Worm (Caenorhabditis elegans): ENCODE data around the gene unc-24.

Gene unc-24

DNA sequence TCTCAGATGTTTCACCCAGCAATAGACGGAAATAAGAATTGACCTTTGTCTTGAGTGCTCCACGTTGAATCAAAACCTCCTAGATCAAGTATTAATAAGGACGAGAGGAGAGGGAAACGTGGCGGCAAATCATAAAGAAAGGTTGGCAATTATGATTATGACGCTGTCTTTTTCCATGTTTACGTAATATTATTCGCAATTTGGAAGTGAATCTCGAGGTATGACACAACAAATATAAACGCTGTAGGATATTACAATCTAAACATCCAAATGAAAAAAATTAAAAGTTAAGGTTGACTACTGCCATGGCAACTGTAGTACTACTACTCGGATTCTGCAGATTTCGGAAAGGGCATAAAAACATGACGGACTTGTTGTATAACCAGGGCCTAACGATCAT, 26.5 kb downstream of the unc-24 start:
- TF ChIP-seq med-1 (GFP tag; optimal IDR thresholded peaks at IDR 0.05; ENCODE audit: insufficient read depth): no peak
- no peak for TF ChIP-seq ztf-29 (GFP tag; IDR thresholded peaks at IDR 0.05)
- no peak for TF ChIP-seq cog-1 (tag; optimal IDR thresholded peaks at IDR 0.05)
- no peak for TF ChIP-seq tab-1 (GFP tag; IDR thresholded peaks at IDR 0.05)
- TF ChIP-seq klf-2 (GFP tag; conservative IDR thresholded peaks at IDR 0.05): no peak
- TF ChIP-seq ref-1 (GFP tag; conservative IDR thresholded peaks at IDR 0.05): no peak
- no peak for TF ChIP-seq flt-1 (GFP tag; IDR thresholded peaks at IDR 0.05)
- no peak for TF ChIP-seq ztf-23 (GFP tag; IDR thresholded peaks at IDR 0.05)
- no peak for TF ChIP-seq T22C8.4 (GFP tag; IDR thresholded peaks at IDR 0.05)

DNA sequence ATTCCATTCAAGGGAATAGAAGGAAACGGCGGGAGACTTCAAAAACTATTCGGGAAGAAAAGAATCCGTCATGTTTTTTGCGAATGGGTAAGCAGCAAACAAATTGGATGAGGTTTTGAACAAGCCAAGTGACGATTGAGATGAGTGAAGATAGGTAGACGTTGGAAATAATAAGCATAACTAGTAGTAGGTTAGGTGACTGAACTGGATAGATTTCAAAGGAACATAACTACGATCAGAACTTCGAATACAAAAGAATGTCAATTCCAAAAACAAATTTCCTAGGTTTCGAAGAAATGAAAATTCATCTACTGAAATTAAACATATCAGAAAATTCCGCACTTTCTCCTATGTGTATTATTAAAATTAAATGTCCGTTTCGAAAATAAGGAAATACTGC, 27.9 kb downstream of the unc-24 start:
- TF ChIP-seq ztf-23 (GFP tag; IDR thresholded peaks at IDR 0.05) (no peak), med-1 (GFP tag; optimal IDR thresholded peaks at IDR 0.05; ENCODE audit: insufficient read depth) (no peak), flt-1 (GFP tag; IDR thresholded peaks at IDR 0.05) (no peak), ref-1 (GFP tag; conservative IDR thresholded peaks at IDR 0.05) (no peak), ztf-29 (GFP tag; IDR thresholded peaks at IDR 0.05) (no peak), cog-1 (tag; optimal IDR thresholded peaks at IDR 0.05) (no peak), klf-2 (GFP tag; conservative IDR thresholded peaks at IDR 0.05) (no peak), tab-1 (GFP tag; IDR thresholded peaks at IDR 0.05) (no peak)

DNA sequence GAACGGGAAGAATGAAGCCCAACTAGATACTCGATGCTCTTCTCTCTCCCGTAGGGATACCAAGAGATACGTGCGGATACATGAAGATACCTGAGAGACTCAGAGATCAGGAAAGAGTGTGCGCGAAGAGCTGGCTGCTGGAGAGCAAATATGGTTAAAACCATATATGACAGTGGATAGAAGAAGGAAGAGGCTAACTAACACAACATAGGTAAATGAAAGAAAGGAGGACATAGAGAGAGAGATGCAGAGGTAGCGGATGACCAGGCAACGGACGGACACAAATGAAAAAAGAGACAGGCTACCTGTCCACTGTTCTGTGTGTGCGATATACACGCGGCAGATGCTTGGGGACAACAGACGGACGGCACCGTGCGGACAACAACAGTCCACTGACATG, 28.5 kb downstream of the unc-24 start:
- TF ChIP-seq med-1 (GFP tag; optimal IDR thresholded peaks at IDR 0.05; ENCODE audit: insufficient read depth): no peak
- TF ChIP-seq flt-1 (GFP tag; IDR thresholded peaks at IDR 0.05): peak; percentile 42; the same call in 1 of the 2 replicates
- TF ChIP-seq ztf-29 (GFP tag; IDR thresholded peaks at IDR 0.05): no peak
- no peak for TF ChIP-seq tab-1 (GFP tag; IDR thresholded peaks at IDR 0.05)
- TF ChIP-seq T22C8.4 (GFP tag; IDR thresholded peaks at IDR 0.05): no peak
- no peak for TF ChIP-seq ref-1 (GFP tag; conservative IDR thresholded peaks at IDR 0.05)
- TF ChIP-seq klf-2 (GFP tag; conservative IDR thresholded peaks at IDR 0.05): no peak

DNA sequence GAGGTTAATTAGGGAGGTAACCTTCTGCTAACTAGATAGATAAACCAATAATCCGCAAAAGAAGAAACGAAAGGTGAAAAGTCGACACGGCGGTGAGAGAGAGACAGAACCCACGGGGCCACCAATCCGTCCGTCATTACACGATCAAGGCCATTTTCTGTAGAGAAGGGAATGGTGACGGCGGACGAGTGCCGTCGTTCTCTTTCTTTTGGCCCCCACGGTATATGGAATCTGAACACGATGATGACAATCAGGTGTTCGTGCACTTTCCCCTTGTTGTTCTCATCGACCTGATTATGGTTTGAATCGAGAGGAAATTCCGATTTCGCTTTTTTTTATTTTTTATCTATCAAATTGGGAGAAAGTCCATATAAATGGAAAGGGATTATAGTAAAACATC, 29.7 kb downstream of the unc-24 start:
- TF ChIP-seq flt-1 (GFP tag; IDR thresholded peaks at IDR 0.05) (no peak), med-1 (GFP tag; optimal IDR thresholded peaks at IDR 0.05; ENCODE audit: insufficient read depth) (no peak), tab-1 (GFP tag; IDR thresholded peaks at IDR 0.05) (no peak), ztf-29 (GFP tag; IDR thresholded peaks at IDR 0.05) (no peak), klf-2 (GFP tag; conservative IDR thresholded peaks at IDR 0.05) (no peak), ref-1 (GFP tag; conservative IDR thresholded peaks at IDR 0.05) (no peak), ztf-23 (GFP tag; IDR thresholded peaks at IDR 0.05) (no peak), T22C8.4 (GFP tag; IDR thresholded peaks at IDR 0.05) (no peak), cog-1 (tag; optimal IDR thresholded peaks at IDR 0.05) (no peak)

DNA sequence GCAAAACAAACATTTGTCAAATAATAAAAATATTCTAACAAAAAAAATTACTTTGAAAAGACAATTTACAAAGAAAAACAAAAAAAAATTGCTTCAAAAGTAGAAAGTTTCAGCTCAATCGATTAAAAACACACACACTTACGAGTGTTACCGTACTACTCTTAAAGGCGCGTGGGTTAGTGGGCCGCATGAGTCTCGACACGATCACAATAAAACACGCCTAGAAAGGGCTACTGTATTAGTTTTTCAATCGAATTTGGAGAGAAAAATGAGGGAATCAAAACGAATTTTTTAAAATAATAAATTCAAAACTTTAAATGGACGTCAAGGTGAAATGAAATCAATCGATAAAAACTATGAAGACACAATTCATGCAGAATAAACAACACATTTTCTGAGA, 30.9 kb downstream of the unc-24 start:
- TF ChIP-seq ztf-29 (GFP tag; IDR thresholded peaks at IDR 0.05): no peak
- no peak for TF ChIP-seq cog-1 (tag; optimal IDR thresholded peaks at IDR 0.05)
- no peak for TF ChIP-seq med-1 (GFP tag; optimal IDR thresholded peaks at IDR 0.05; ENCODE audit: insufficient read depth)

DNA sequence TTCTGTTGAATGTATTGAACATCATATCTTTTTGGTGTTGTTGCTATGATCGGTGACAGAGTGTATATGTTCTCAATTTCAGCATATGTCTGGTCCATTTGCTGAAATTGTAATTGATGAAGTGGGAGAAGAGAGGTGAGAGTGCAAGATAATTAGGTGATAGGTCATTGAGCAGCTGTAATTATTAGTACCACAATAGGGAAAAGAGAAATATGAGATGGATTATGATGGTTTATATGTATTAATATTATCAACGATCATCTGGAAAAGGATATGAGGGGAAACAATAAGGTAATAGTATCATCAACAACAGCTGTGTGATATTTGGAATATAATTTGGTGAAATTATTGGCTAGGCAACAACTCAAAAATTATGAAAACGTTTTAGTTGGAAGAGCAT, 32.7 kb downstream of the unc-24 start, which contains the start of gene Y42H9B.3:
Y42H9B.3 (minus strand) TSS at position 101 of the 400 bp plus-strand sequence.
- TF ChIP-seq med-1 (GFP tag; optimal IDR thresholded peaks at IDR 0.05; ENCODE audit: insufficient read depth) (no peak), cog-1 (tag; optimal IDR thresholded peaks at IDR 0.05) (no peak), klf-2 (GFP tag; conservative IDR thresholded peaks at IDR 0.05) (no peak), ztf-23 (GFP tag; IDR thresholded peaks at IDR 0.05) (no peak), ref-1 (GFP tag; conservative IDR thresholded peaks at IDR 0.05) (no peak), tab-1 (GFP tag; IDR thresholded peaks at IDR 0.05) (no peak), T22C8.4 (GFP tag; IDR thresholded peaks at IDR 0.05) (no peak), flt-1 (GFP tag; IDR thresholded peaks at IDR 0.05) (no peak), ztf-29 (GFP tag; IDR thresholded peaks at IDR 0.05) (no peak)

DNA sequence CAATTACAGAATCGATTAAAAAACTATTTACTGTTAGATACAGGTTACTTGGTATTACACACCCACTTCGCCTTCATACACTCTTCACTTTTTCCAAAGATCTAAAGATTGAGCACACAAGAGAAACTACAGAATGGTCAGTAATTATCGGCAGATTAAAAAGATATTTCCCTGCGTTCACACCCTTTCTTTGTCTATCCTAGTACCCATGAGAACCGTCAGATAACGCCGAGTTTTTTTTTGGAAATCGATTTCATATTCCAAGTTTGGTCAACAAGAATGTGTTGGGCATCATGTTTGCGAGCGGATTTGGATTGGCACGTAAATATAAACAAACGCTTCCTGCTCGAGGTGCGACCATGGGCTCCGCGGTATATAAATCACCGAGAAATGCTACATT, 34.2 kb downstream of the unc-24 start, which contains the start of gene C26B2.8:
C26B2.8 (plus strand) TSS at position 301 of the 400 bp plus-strand sequence.
- TF ChIP-seq klf-2 (GFP tag; conservative IDR thresholded peaks at IDR 0.05): no peak
- no peak for TF ChIP-seq T22C8.4 (GFP tag; IDR thresholded peaks at IDR 0.05)
- TF ChIP-seq tab-1 (GFP tag; IDR thresholded peaks at IDR 0.05): no peak
- TF ChIP-seq ztf-23 (GFP tag; IDR thresholded peaks at IDR 0.05): no peak
- no peak for TF ChIP-seq ztf-29 (GFP tag; IDR thresholded peaks at IDR 0.05)
- no peak for TF ChIP-seq flt-1 (GFP tag; IDR thresholded peaks at IDR 0.05)
- TF ChIP-seq med-1 (GFP tag; optimal IDR thresholded peaks at IDR 0.05; ENCODE audit: insufficient read depth): no peak
- no peak for TF ChIP-seq ref-1 (GFP tag; conservative IDR thresholded peaks at IDR 0.05)
- TF ChIP-seq cog-1 (tag; optimal IDR thresholded peaks at IDR 0.05): no peak

DNA sequence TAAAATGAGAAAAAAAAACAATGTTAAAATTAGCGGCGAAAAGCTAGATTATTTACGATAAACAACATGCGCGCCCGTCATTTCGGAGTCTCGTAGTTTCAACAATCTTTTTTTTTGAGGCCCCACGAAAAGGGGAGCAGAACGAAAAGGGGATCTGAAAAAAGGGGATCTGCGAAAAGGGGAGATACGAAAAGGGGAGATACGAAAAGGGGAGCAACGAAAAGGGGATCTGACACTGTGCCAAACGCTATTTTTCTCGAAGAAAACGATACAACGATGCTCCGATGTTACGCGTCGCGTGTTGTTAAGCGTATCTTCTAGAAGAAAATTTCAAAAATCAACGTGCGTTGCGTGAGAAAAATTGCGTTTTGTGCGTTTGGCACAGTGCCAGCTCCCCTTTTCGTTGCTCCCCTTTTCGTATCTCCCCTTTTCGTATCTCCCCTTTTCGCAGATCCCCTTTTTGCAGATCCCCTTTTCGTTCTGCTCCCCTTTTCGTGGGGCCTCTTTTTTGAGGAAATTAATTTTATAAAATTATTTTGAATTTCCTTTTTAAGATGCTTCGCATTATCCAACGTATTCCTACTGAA, 36.1 kb downstream of the unc-24 start, which contains the start of gene C26B2.7:
C26B2.7 (plus strand) TSS at position 549 of the 587 bp plus-strand sequence.
- peak; percentile 48; the same call in 1 of the 2 replicates for TF ChIP-seq tab-1 (GFP tag; IDR thresholded peaks at IDR 0.05)
- TF ChIP-seq ref-1 (GFP tag; conservative IDR thresholded peaks at IDR 0.05): 0 out of 2 replicates have a peak, but pooled peaks have one; percentile 40
- peak; percentile 82 for TF ChIP-seq flt-1 (GFP tag; IDR thresholded peaks at IDR 0.05)
- peak; percentile 12 for TF ChIP-seq cog-1 (tag; optimal IDR thresholded peaks at IDR 0.05)
- TF ChIP-seq ztf-23 (GFP tag; IDR thresholded peaks at IDR 0.05): peak; percentile 73
- peak; percentile 80 for TF ChIP-seq klf-2 (GFP tag; conservative IDR thresholded peaks at IDR 0.05)
- TF ChIP-seq ztf-29 (GFP tag; IDR thresholded peaks at IDR 0.05): peak; percentile 57; the same call in 1 of the 2 replicates

DNA sequence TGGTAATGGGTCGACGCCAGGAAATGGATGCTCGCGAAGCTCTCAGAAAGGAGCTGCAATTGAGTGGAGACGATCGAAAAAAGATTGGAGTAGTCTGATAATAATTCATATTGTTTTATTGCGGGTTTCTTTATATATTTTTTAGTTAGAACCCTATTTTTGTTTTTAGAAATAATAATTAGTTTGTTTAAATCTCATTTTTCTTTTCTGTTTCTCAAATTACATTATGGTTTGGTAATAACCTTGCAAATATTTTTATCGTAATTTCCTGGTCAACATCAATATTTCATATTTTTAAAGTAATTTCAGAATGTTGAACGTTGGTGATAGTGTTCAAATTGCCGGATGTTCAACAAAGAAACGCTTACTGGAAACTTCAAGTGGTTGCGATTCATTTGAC, 37.0 kb downstream of the unc-24 start, which contains the start of gene elpc-4:
elpc-4 (plus strand) TSS at position 301 of the 400 bp plus-strand sequence.
- no peak for TF ChIP-seq ztf-29 (GFP tag; IDR thresholded peaks at IDR 0.05)
- no peak for TF ChIP-seq flt-1 (GFP tag; IDR thresholded peaks at IDR 0.05)
- no peak for TF ChIP-seq ref-1 (GFP tag; conservative IDR thresholded peaks at IDR 0.05)
- TF ChIP-seq med-1 (GFP tag; optimal IDR thresholded peaks at IDR 0.05; ENCODE audit: insufficient read depth): no peak
- no peak for TF ChIP-seq tab-1 (GFP tag; IDR thresholded peaks at IDR 0.05)
- TF ChIP-seq ztf-23 (GFP tag; IDR thresholded peaks at IDR 0.05): no peak
- TF ChIP-seq cog-1 (tag; optimal IDR thresholded peaks at IDR 0.05): no peak
- no peak for TF ChIP-seq klf-2 (GFP tag; conservative IDR thresholded peaks at IDR 0.05)
- no peak for TF ChIP-seq T22C8.4 (GFP tag; IDR thresholded peaks at IDR 0.05)
